Worm (Caenorhabditis elegans): ENCODE data around the gene ZK418.13.

Gene ZK418.13

DNA sequence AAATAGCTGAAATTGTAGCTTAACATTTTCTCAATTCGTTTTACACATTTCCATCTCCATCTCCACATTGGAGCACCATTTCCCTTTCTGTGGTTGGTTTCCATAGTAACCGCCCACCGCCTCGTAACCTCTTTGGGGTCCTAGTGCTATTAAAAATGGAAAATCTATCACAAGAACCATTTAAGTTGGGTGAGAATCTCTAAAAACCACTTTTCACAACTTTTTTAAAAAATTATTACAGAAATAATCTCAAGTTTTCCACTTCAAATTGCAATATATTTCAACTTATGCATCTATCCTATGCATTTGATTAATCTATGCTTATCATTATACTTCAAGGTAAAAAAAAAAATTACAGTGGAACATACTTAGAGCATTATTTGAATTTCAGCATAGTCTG, 6.3 kb downstream of the ZK418.13 start, which contains the start of gene tmem-17:
tmem-17 (plus strand) TSS at position 301 of the 400 bp plus-strand sequence.
- TF ChIP-seq nhr-25 (tag; optimal IDR thresholded peaks at IDR 0.05) (no peak), nhr-6 (tag; optimal IDR thresholded peaks at IDR 0.05) (no peak), ztf-1 (GFP tag; conservative IDR thresholded peaks at IDR 0.05) (no peak), ceh-16 (tag; optimal IDR thresholded peaks at IDR 0.05) (no peak), gmeb-1 (tag; optimal IDR thresholded peaks at IDR 0.05) (no peak), elt-3 (tag; optimal IDR thresholded peaks at IDR 0.05) (no peak), nhr-77 (tag; optimal IDR thresholded peaks at IDR 0.05) (no peak), lin-13 (GFP tag; optimal IDR thresholded peaks at IDR 0.05) (no peak), C34F6.9 (tag; optimal IDR thresholded peaks at IDR 0.05) (no peak), aly-2 (tag; optimal IDR thresholded peaks at IDR 0.05) (no peak), sma-3 (GFP tag; optimal IDR thresholded peaks at IDR 0.05) (no peak), egl-27 (tag; optimal IDR thresholded peaks at IDR 0.05) (no peak), lin-39 (tag; optimal IDR thresholded peaks at IDR 0.05) (no peak), peb-1 (tag; optimal IDR thresholded peaks at IDR 0.05) (no peak), ZK546.5 (tag; optimal IDR thresholded peaks at IDR 0.05) (no peak), dmd-4 (tag; optimal IDR thresholded peaks at IDR 0.05) (no peak), lsy-2 (tag; optimal IDR thresholded peaks at IDR 0.05) (no peak), Y55F3AM.14 (GFP tag; optimal IDR thresholded peaks at IDR 0.05) (no peak)

DNA sequence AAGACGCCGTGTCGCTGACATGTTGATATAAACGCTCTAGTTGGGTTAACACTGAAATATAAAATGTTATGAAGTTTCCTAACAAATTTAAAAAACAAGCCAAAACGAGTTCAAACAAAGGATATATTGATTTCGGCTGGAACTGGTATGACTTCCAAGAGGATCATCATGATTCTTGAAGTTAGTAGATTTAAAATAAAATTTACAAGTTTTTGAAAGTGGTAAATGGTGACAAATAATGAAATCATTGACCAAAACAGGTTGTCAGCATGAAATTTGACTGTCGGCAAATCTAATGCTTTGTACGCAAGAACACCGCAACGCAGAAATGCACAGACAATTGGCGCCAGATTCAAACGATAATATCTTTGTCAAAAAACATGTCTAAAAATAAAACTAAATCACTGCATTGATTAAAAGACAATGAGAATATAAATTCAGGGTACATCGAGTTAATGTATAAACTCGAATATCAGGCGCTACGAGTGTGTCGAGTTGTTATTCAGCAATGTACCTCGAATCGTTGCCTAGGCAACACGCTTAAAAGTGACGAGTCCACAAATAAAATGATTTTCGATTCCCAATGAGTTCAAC, 7.7 kb downstream of the ZK418.13 start, which contains the start of the genes ubc-18 and R01H2.8:
ubc-18 (minus strand) TSS at position 51 of the 594 bp plus-strand sequence.
R01H2.8 (plus strand) TSS at position 544 of the 594 bp plus-strand sequence.
- TF ChIP-seq mdl-1 (tag; optimal IDR thresholded peaks at IDR 0.05) (no peak), C34F6.9 (tag; optimal IDR thresholded peaks at IDR 0.05) (peak; percentile 65), crh-2 (tag; optimal IDR thresholded peaks at IDR 0.05) (peak; percentile 41), nhr-6 (tag; optimal IDR thresholded peaks at IDR 0.05) (no peak), egl-27 (tag; optimal IDR thresholded peaks at IDR 0.05) (peak; percentile 17), alr-1 (tag; optimal IDR thresholded peaks at IDR 0.05) (no peak), gmeb-1 (tag; optimal IDR thresholded peaks at IDR 0.05) (peak; percentile 88), unc-55 (GFP tag; optimal IDR thresholded peaks at IDR 0.05) (peak; percentile 56), sma-9 (GFP tag; optimal IDR thresholded peaks at IDR 0.05) (peak; percentile 6), sma-9 (tag; optimal IDR thresholded peaks at IDR 0.05) (no peak), nhr-129 (tag; optimal IDR thresholded peaks at IDR 0.05) (peak; percentile 68), lsy-2 (tag; optimal IDR thresholded peaks at IDR 0.05) (peak in 1 of 2 experiments; percentile 68)

DNA sequence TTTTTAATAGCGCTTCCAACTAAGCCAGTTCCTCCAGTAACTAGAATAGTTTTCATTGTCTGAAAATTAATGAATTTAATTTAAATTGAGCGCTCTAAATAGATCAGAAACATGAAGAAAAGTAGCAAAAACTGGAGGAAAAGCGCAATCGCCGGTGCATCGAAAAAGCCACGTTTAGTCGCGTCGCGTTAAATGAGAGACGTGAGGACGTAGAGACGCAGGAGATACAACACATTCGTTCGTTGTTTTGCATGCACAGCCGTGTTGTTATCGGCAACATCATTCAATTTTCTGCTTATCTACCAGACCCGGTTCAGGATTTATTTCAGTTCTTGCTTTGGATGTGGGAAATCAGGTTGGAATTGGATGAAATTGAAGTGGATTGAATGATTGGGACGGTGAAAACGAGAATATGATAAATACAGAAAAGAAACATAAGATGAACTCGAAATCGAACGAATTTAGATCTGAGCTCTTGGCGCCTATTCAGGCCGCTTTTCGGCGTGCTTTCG, 8.8 kb downstream of the ZK418.13 start, which contains the start of gene ger-1:
ger-1 (minus strand) TSS at position 93 of the 512 bp plus-strand sequence.
- TF ChIP-seq blmp-1 (tag; optimal IDR thresholded peaks at IDR 0.05; ENCODE audit: insufficient read depth) (no peak), nhr-77 (tag; optimal IDR thresholded peaks at IDR 0.05) (no peak), sma-3 (GFP tag; optimal IDR thresholded peaks at IDR 0.05) (no peak), nhr-12 (tag; optimal IDR thresholded peaks at IDR 0.05) (no peak)

DNA sequence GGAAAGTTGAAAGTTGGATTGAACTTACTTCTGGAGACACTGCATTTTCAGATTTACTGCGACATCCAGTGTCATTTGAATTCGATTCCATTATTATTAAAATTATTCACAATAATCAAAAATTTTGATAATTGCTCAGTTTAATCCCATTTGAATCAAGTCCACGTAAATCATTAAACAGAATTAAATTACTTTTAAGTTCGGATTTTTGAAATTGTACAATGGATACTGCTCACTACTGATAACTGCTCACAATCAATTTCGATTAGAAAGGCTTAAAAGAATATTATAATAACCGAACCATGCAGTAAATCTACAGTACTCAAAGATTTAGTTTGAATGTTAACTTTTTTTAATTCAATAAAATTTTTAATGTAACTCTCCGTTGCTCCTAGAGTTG, 12.1 kb downstream of the ZK418.13 start, which contains the start of gene R01H2.4:
R01H2.4 (minus strand) TSS at position 101 of the 400 bp plus-strand sequence.
- TF ChIP-seq aly-2 (tag; optimal IDR thresholded peaks at IDR 0.05) (no peak), gmeb-1 (tag; optimal IDR thresholded peaks at IDR 0.05) (no peak), ztf-4 (tag; optimal IDR thresholded peaks at IDR 0.05) (no peak), lin-11 (tag; optimal IDR thresholded peaks at IDR 0.05) (no peak), egl-27 (tag; optimal IDR thresholded peaks at IDR 0.05) (no peak), unc-39 (tag; optimal IDR thresholded peaks at IDR 0.05) (no peak), snpc-4 (tag; optimal IDR thresholded peaks at IDR 0.05) (no peak), sma-9 (GFP tag; optimal IDR thresholded peaks at IDR 0.05) (no peak), sma-9 (tag; optimal IDR thresholded peaks at IDR 0.05) (no peak), mbf-1 (tag; optimal IDR thresholded peaks at IDR 0.05) (no peak), nhr-21 (tag; optimal IDR thresholded peaks at IDR 0.05) (no peak), nhr-25 (tag; optimal IDR thresholded peaks at IDR 0.05) (no peak), elt-1 (tag; optimal IDR thresholded peaks at IDR 0.05) (no peak), F13H6.1 (tag; optimal IDR thresholded peaks at IDR 0.05) (no peak), mab-5 (tag; optimal IDR thresholded peaks at IDR 0.05) (no peak), sem-4 (tag; optimal IDR thresholded peaks at IDR 0.05) (no peak), Y55F3AM.14 (GFP tag; optimal IDR thresholded peaks at IDR 0.05) (no peak)
